Worm (Caenorhabditis elegans) whole organism, L4 larva: ENCODE measurements around the gene rgs-4.

Source experiments
- F26F4.8 ChIP-seq: fragments of 200-800 bp; sonication (Bioruptor generic); conservative IDR thresholded peaks from 2 replicates; pipeline ENCODE4 v1.3.6; 2022; ENCODE audit warnings: missing genetic modification characterization, missing compliant biosample characterization
- T26A8.4 ChIP-seq: fragments of 200-800 bp; sonication (Bioruptor generic); IDR thresholded peaks from 2 replicates; pipeline ENCODE4 v1.3.6; 2022; ENCODE audit warnings: missing genetic modification characterization, missing compliant biosample characterization
- Y105C5A.15 ChIP-seq: fragments of 200-800 bp; sonication (Bioruptor generic); IDR thresholded peaks from 2 replicates; pipeline ENCODE4 v1.3.6; 2022; ENCODE audit warnings: missing genetic modification characterization, missing compliant biosample characterization
- Y48G9A.11 ChIP-seq: fragments of 200-800 bp; sonication (Bioruptor generic); IDR thresholded peaks from 2 replicates; pipeline ENCODE4 v1.3.6; 2022; ENCODE audit warnings: missing genetic modification reagents, missing genetic modification characterization, missing compliant biosample characterization
- aha-1 ChIP-seq: fragments of 150-350 bp; peaks from one replicate; lab custom pipeline; 2014; ENCODE audit warnings: missing biosample characterization, missing genetic modification characterization
- attf-4 ChIP-seq: sonication (generic microtip); optimal IDR thresholded peaks from 3 replicates; lab custom pipeline; 2017; ENCODE audit warnings: missing biosample characterization, missing genetic modification characterization
- ceh-28 ChIP-seq: fragments of 150-350 bp; optimal IDR thresholded peaks from 2 replicates; lab custom pipeline; 2014; ENCODE audit warnings: missing biosample characterization, missing genetic modification reagents, missing genetic modification characterization
- ceh-32 ChIP-seq: sonication (generic microtip); optimal IDR thresholded peaks from 2 replicates; lab custom pipeline; 2016; ENCODE audit warnings: mild to moderate bottlenecking, missing genetic modification characterization, missing compliant biosample characterization; ENCODE audit not compliant: poor library complexity
- daf-19 ChIP-seq: fragments of 200-800 bp; sonication (Bioruptor generic); conservative IDR thresholded peaks from 2 replicates; pipeline ENCODE4 v1.3.6; 2022; ENCODE audit warnings: missing genetic modification characterization, missing compliant biosample characterization
- daf-8 ChIP-seq: fragments of 200-800 bp; sonication (Bioruptor generic); IDR thresholded peaks from 2 replicates; pipeline ENCODE4 v1.3.6; 2022; ENCODE audit warnings: missing genetic modification characterization, missing compliant biosample characterization
- egl-43 ChIP-seq: fragments of 200-800 bp; sonication (Bioruptor generic); IDR thresholded peaks from 2 replicates; pipeline ENCODE4 v1.3.6; 2022; ENCODE audit warnings: missing genetic modification reagents, missing genetic modification characterization, missing compliant biosample characterization
- fkh-10 ChIP-seq: fragments of 150-350 bp; optimal IDR thresholded peaks from 2 replicates; lab custom pipeline; 2014; ENCODE audit warnings: missing biosample characterization, missing genetic modification reagents, missing genetic modification characterization
- gei-8 ChIP-seq: fragments of 200-800 bp; sonication (Bioruptor generic); optimal IDR thresholded peaks from 2 replicates; lab custom pipeline; 2018; ENCODE audit warnings: mild to moderate bottlenecking, missing genetic modification characterization, missing compliant biosample characterization
- hif-1 ChIP-seq, 2 experiments: sonication (generic microtip); optimal IDR thresholded peaks; 2 replicates each; lab custom pipeline; 2016 to 2017; ENCODE audit warnings: missing compliant biosample characterization in 2 of 2, missing genetic modification characterization in 2 of 2, missing genetic modification reagents in 2 of 2, missing genotype in 2 of 2, mild to moderate bottlenecking in 1 of 2
- hmg-1.1 ChIP-seq: fragments of 200-800 bp; sonication (Bioruptor generic); IDR thresholded peaks from 2 replicates; pipeline ENCODE4 v1.3.6; 2022; ENCODE audit warnings: missing genetic modification reagents, missing genetic modification characterization, missing compliant biosample characterization
- lim-7 ChIP-seq: fragments of 200-800 bp; sonication (Bioruptor generic); IDR thresholded peaks from 2 replicates; pipeline ENCODE4 v1.3.6; 2022; ENCODE audit warnings: missing genetic modification characterization, missing compliant biosample characterization
- lir-3 ChIP-seq: sonication (generic microtip); optimal IDR thresholded peaks from 2 replicates; lab custom pipeline; 2016; ENCODE audit warnings: mild to moderate bottlenecking, missing genetic modification characterization, missing compliant biosample characterization
- madf-5 ChIP-seq, 2 experiments: fragments of 200-800 bp; sonication (Bioruptor generic); IDR thresholded peaks; 2 replicates each; pipeline ENCODE4 v1.3.6; 2022; ENCODE audit warnings: missing compliant biosample characterization in 2 of 2, missing genetic modification characterization in 2 of 2
- mdl-1 ChIP-seq, 2 experiments: fragments of 150-350 bp in 1 of 2; sonication (generic microtip) in 1 of 2; optimal IDR thresholded peaks; 2 replicates each; lab custom pipeline; 2014 to 2017; ENCODE audit warnings: missing biosample characterization in 2 of 2, missing genetic modification characterization in 2 of 2
- nhr-237 ChIP-seq: sonication (generic microtip); optimal IDR thresholded peaks from 2 replicates; lab custom pipeline; 2017; ENCODE audit warnings: missing biosample characterization, missing genetic modification characterization
- set-16 ChIP-seq: fragments of 200-800 bp; sonication (Bioruptor generic); IDR thresholded peaks from 2 replicates; pipeline ENCODE4 v1.3.6; 2022; ENCODE audit warnings: missing genetic modification reagents, missing genetic modification characterization, missing compliant biosample characterization
- tra-1 ChIP-seq: fragments of 200-800 bp; sonication (Bioruptor generic); IDR thresholded peaks from 2 replicates; pipeline ENCODE4 v1.3.6; 2022; ENCODE audit warnings: missing genetic modification reagents, missing genetic modification characterization, missing compliant biosample characterization
- unc-62 ChIP-seq, 3 experiments: fragments of 150-350 bp in 1 of 3; sonication (generic microtip); optimal IDR thresholded peaks in 2 of 3; peaks in 1 of 3; 1 replicate in 1 of 3; 2 replicates in 2 of 3; lab custom pipeline; 2014 to 2017; ENCODE audit warnings: missing biosample characterization in 3 of 3, missing genetic modification characterization in 3 of 3, missing genetic modification reagents in 3 of 3, missing genotype in 1 of 3
- vab-7 ChIP-seq: fragments of 200-800 bp; sonication (Bioruptor generic); IDR thresholded peaks from 2 replicates; pipeline ENCODE4 v1.3.6; 2022; ENCODE audit warnings: missing genetic modification reagents, missing genetic modification characterization, missing compliant biosample characterization
- zfp-2 ChIP-seq: sonication (generic microtip); optimal IDR thresholded peaks from 2 replicates; lab custom pipeline; 2016; ENCODE audit warnings: mild to moderate bottlenecking, missing genetic modification characterization, missing compliant biosample characterization
- zip-11 ChIP-seq: fragments of 200-800 bp; sonication (Bioruptor generic); IDR thresholded peaks from 2 replicates; pipeline ENCODE4 v1.3.6; 2022; ENCODE audit warnings: missing genetic modification characterization, missing compliant biosample characterization

rgs-4 gene

DNA sequence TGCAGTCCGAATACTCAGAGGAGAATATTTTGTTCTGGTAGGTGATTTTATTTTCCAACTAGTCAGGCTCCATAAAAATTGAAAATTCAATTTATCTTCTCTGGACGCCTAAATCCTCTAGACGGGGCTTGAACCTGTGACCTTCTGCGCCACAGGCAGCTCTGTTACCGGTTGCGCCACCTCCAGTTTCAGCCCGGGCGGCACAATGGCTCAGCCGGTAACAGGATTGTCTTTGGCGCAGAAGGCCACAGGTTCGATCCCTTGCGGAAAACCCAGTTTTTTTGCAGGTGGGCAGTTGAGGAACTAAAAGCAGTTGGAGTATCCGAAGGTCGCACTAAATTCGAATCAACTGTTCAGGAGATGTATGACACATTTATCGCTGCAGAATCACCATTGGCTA, 15.3 kb downstream of the rgs-4 start:
- TF ChIP-seq Y105C5A.15 (GFP tag; lab: Robert Waterston, UW) (0 out of 2 replicates have a peak, but pooled peaks have one; percentile 11), nhr-237 (no peak), set-16 (peak; percentile 60), Y48G9A.11 (GFP tag; lab: Robert Waterston, UW) (peak; percentile 48; the same call in 1 of the 2 replicates), aha-1 (tag; lab: Kevin White, UChicago) (peak; percentile 85), zip-11 (GFP tag; lab: Robert Waterston, UW) (no peak)
- TF ChIP-seq, all 104 proteins: peak for 4

DNA sequence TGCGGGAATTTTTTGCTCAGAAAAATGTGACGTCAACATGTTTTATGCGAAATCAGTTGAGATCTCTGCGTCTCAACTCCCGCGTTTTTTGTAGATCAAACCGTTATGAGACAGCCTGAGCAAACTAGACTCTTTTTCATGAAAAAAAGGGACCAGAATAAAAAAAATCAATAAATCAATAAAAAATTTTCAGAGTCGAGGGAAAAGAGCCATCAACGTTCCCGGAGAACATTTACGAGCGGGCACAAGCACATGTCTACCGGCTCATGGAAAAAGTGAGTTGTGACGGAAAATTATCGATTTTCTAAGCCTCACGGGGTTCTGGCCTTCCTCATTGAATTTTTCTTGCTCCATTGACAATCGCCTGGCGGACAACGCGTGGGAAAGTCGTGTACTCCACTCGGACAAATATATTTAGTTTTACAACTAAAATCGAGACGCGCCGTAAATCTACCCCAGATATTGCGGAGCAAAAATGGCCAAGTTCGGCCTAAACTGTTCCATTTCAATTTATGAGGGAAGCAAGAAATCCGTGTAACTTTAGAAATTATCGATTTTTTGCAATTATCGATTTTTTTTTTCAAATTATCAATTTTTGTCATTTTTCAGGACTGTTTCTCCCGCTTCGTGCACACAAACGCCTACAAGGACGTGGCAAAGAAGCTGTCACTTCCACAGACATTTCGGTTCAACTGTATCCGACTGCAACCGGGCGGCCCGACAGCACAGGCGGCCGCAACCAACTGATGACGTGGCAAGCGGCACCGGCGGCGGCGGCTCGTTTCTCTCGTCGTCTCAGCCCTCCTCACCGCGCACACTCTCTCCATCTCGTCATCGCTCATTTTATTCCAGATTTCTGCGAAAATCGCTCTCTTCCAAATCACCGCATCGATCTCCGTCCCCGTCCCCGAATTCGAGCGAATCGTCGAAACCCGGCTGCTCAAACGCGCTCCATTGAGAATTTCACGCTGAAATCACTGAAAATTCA, 16.6 kb downstream of the rgs-4 start:
- peak; percentile 94 for TF ChIP-seq set-16
- TF ChIP-seq ceh-28 (tag; lab: Kevin White, UChicago), result peak; percentile 86
- peak; percentile 33; the same call in 1 of the 2 replicates for TF ChIP-seq lim-7 (GFP tag; lab: Robert Waterston, UW)
- 0 out of 2 replicates have a peak, but pooled peaks have one; percentile 17 for TF ChIP-seq hmg-1.1 (GFP tag; lab: Robert Waterston, UW)
- TF ChIP-seq gei-8 (GFP tag; lab: Kevin White, UChicago), result no peak
- peak; percentile 51; the same call in 1 of the 2 replicates for TF ChIP-seq egl-43 (GFP tag; lab: Robert Waterston, UW)
- TF ChIP-seq, all 104 proteins: peak for 5

DNA sequence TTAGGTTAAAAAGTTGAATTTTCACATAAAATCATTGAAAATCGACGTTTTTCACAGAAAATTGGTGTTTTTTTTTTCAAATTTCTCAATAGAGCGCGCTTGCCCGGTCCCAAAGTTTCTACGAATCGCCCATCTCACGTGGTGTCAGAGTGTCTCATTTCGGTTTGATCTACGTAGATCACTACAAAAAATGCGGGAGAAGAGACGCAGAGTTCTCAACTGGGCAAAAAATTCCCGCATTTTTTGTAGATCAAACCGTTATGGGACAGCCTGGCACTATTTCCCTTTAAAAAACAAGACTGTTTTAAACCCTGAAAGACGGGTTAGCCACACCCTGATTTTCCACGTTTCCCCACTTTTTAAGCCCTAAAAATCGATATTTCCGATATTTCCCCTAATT, 17.3 kb downstream of the rgs-4 start:
- TF ChIP-seq fkh-10 (GFP tag; lab: Kevin White, UChicago), result no peak
- peak in 1 of 2 experiments; percentile 48 for TF ChIP-seq unc-62 (GFP tag; optimal IDR thresholded peaks at IDR 0.05 in 1 of 2; lab: Kevin White, UChicago)
- no peak for TF ChIP-seq unc-62 (tag; optimal IDR thresholded peaks at IDR 0.05; lab: Kevin White, UChicago)

DNA sequence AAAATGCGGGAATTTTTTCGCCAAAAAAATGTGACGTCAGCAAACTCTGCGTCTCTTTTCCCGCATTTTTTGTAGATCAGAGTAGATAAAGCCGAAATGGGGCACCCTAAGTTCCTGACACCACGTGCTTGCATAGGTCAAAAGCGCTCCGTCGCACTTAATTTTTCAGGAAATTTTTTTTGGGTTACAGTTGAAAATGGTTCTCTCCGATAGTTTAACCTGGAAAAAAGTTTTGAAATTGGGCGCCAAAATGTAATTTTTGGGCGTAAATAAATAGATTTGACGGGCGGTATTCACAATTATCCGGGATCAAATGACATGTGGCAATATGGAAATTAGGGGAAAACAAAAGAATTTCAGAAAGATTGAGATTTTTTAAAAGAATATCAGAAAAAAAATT, 18.0 kb downstream of the rgs-4 start:
- TF ChIP-seq hif-1 (tag; optimal IDR thresholded peaks at IDR 0.05; lab: Kevin White, UChicago), result no peak
- 0 out of 2 replicates have a peak, but pooled peaks have one; percentile 13 for TF ChIP-seq Y48G9A.11 (GFP tag; lab: Robert Waterston, UW)
- no peak for TF ChIP-seq madf-5 (GFP tag; IDR thresholded peaks at IDR 0.05; lab: Robert Waterston, UW)
- TF ChIP-seq aha-1 (tag; lab: Kevin White, UChicago), result peak; percentile 93
- no peak for TF ChIP-seq Y105C5A.15 (GFP tag; lab: Robert Waterston, UW)
- no peak for TF ChIP-seq T26A8.4
- TF ChIP-seq lir-3, result no peak
- TF ChIP-seq attf-4 (tag; lab: Kevin White, UChicago), result no peak
- TF ChIP-seq F26F4.8 (GFP tag; lab: Robert Waterston, UW), result no peak
- TF ChIP-seq mdl-1 (tag; optimal IDR thresholded peaks at IDR 0.05; lab: Kevin White, UChicago), result no peak
- TF ChIP-seq egl-43 (GFP tag; lab: Robert Waterston, UW), result peak; percentile 74
- TF ChIP-seq daf-19, result no peak
- TF ChIP-seq, all 104 proteins: peak for 3

DNA sequence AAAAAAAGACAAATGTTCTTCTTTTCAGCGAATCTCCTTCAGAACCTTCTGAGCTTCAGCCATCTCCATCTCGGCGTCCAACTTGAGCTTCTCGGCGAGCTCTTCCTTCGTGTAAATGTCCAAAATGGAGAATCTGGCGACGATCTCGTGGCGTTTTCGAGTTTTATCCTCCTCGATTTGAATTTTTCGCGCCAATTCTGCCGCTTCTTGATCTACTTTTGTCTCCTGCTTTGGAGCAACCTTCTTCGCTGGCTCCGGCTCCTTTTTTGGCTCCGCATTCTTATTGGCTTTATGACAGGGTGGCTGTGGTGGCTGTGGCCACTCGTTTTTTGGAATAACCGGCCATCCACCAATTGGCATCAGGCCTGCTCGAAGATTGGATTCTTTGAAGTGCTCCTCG, 18.8 kb downstream of the rgs-4 start:
- TF ChIP-seq set-16 (0 out of 2 replicates have a peak, but pooled peaks have one; percentile 22), vab-7 (0 out of 2 replicates have a peak, but pooled peaks have one; percentile 11), tra-1 (GFP tag; lab: Robert Waterston, UW) (no peak), ceh-32 (tag; lab: Kevin White, UChicago) (no peak), zfp-2 (tag; lab: Kevin White, UChicago) (no peak)

DNA sequence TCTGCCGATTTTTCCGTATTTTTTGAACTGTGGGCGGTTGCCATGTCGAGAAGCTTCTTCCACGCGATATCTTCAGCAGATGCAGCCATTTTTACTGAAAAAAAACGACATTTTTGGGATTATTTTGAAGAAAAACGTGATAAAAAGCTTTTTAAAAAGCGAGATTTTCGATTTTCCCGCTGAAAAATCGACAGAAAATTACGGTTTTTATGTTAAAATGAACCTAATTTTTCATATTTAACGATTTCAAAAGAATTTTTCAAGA, 23.1 kb downstream of the rgs-4 start, which contains the start of gene Y38E10A.22:
TSS of gene Y38E10A.22 (minus strand) at position 101 of the 265 bp plus-strand sequence.
- no peak for TF ChIP-seq daf-8 (GFP tag; lab: Robert Waterston, UW)
- TF ChIP-seq, all 104 proteins: peak for 0
